Fruit fly (Drosophila melanogaster) whole organism, embryonic: ENCODE results near the gene Faa.

Source experiments
- Atf6 ChIP-seq: fragments of 200-800 bp; sonication (Bioruptor generic); IDR thresholded peaks from 2 replicates; pipeline ENCODE4 v1.3.6; 2022; ENCODE audit warnings: missing biosample characterization, missing genetic modification characterization
- CG10431 ChIP-seq: fragments of 200-800 bp; sonication (Bioruptor generic); optimal IDR thresholded peaks from 3 replicates; lab custom pipeline; 2018; ENCODE audit warnings: missing biosample characterization, mild to moderate bottlenecking, missing genetic modification characterization
- CG10543 ChIP-seq: fragments of 200-800 bp; sonication (Bioruptor generic); optimal IDR thresholded peaks from 3 replicates; lab custom pipeline; 2017; ENCODE audit warnings: missing biosample characterization, mild to moderate bottlenecking, missing genetic modification characterization, moderate library complexity
- CG10979 ChIP-seq: fragments of 200-800 bp; sonication (Bioruptor generic); optimal IDR thresholded peaks from 2 replicates; lab custom pipeline; 2018; ENCODE audit warnings: missing biosample characterization, mild to moderate bottlenecking, missing genetic modification characterization, moderate library complexity
- CG11695 ChIP-seq: fragments of 200-800 bp; sonication (Bioruptor generic); IDR thresholded peaks from 3 replicates; pipeline ENCODE4 v1.3.6; 2022; ENCODE audit warnings: missing biosample characterization, missing genetic modification characterization
- CG12071 ChIP-seq: fragments of 200-800 bp; sonication (Bioruptor generic); optimal IDR thresholded peaks from 3 replicates; lab custom pipeline; 2018; ENCODE audit warnings: missing biosample characterization, mild to moderate bottlenecking, missing genetic modification characterization
- CG12299 ChIP-seq: fragments of 200-800 bp; sonication (Bioruptor generic); optimal IDR thresholded peaks from 2 replicates; lab custom pipeline; 2018; ENCODE audit warnings: missing biosample characterization, mild to moderate bottlenecking, missing genetic modification characterization
- CG13287 ChIP-seq: fragments of 200-800 bp; sonication (Bioruptor generic); IDR thresholded peaks from 2 replicates; pipeline ENCODE4 v1.3.6; 2022; ENCODE audit warnings: missing biosample characterization, missing genetic modification characterization; ENCODE audit not compliant: partially characterized antibody
- CG15073 ChIP-seq: fragments of 200-800 bp; sonication (Bioruptor generic); optimal IDR thresholded peaks from 2 replicates; lab custom pipeline; 2016; ENCODE audit warnings: missing biosample characterization, missing genetic modification characterization
- CG15479 ChIP-seq: fragments of 200-800 bp; sonication (Bioruptor generic); optimal IDR thresholded peaks from 3 replicates; lab custom pipeline; 2019; ENCODE audit warnings: missing biosample characterization, mild to moderate bottlenecking, missing genetic modification characterization, moderate library complexity
- CG15601 ChIP-seq: fragments of 200-800 bp; sonication (Bioruptor generic); optimal IDR thresholded peaks from 3 replicates; lab custom pipeline; 2019; ENCODE audit warnings: missing biosample characterization, mild to moderate bottlenecking, missing genetic modification characterization, moderate library complexity
- CG16815 ChIP-seq: fragments of 200-800 bp; sonication (Bioruptor generic); optimal IDR thresholded peaks from 3 replicates; lab custom pipeline; 2017; ENCODE audit warnings: missing biosample characterization, mild to moderate bottlenecking, missing genetic modification characterization
- CG17328 ChIP-seq: fragments of 200-800 bp; sonication (Bioruptor generic); IDR thresholded peaks from 2 replicates; pipeline ENCODE4 v1.3.6; 2022; ENCODE audit warnings: missing biosample characterization, missing genetic modification characterization
- CG2120 ChIP-seq: fragments of 200-800 bp; sonication (Bioruptor generic); optimal IDR thresholded peaks from 3 replicates; lab custom pipeline; 2016; ENCODE audit warnings: missing biosample characterization, missing genetic modification characterization
- CG2889 ChIP-seq: fragments of 200-800 bp; sonication (Bioruptor generic); IDR thresholded peaks from 3 replicates; pipeline ENCODE4 v1.3.6; 2022; ENCODE audit warnings: missing biosample characterization, missing genetic modification characterization
- CG31224 ChIP-seq: fragments of 200-800 bp; sonication (Bioruptor generic); IDR thresholded peaks from 2 replicates; pipeline ENCODE4 v1.3.6; 2022; ENCODE audit warnings: missing biosample characterization, missing genetic modification characterization
- CG34224 ChIP-seq: fragments of 200-800 bp; sonication (Bioruptor generic); IDR thresholded peaks from 3 replicates; pipeline ENCODE4 v1.3.6; 2022; ENCODE audit warnings: missing biosample characterization, missing genetic modification characterization; ENCODE audit not compliant: partially characterized antibody
- CG3838 ChIP-seq: fragments of 200-800 bp; sonication (Bioruptor generic); optimal IDR thresholded peaks from 3 replicates; lab custom pipeline; 2016; ENCODE audit warnings: missing biosample characterization, missing genetic modification characterization
- CG6765 ChIP-seq: fragments of 200-800 bp; sonication (Bioruptor generic); optimal IDR thresholded peaks from 3 replicates; lab custom pipeline; 2017; ENCODE audit warnings: missing biosample characterization, mild to moderate bottlenecking, missing genetic modification characterization
- CG7372 ChIP-seq: fragments of 200-800 bp; sonication (Bioruptor generic); IDR thresholded peaks from 2 replicates; pipeline ENCODE4 v1.3.6; 2022; ENCODE audit warnings: missing biosample characterization, missing genetic modification characterization
- CG7556 ChIP-seq: fragments of 200-800 bp; sonication (Bioruptor generic); optimal IDR thresholded peaks from 2 replicates; lab custom pipeline; 2017; ENCODE audit warnings: missing biosample characterization, mild to moderate bottlenecking, missing genetic modification characterization
- CG9215 ChIP-seq: fragments of 200-800 bp; sonication (Bioruptor generic); IDR thresholded peaks from 2 replicates; pipeline ENCODE4 v1.3.6; 2022; ENCODE audit warnings: missing biosample characterization, missing genetic modification characterization
- CG9609 ChIP-seq: fragments of 200-800 bp; sonication (Bioruptor generic); optimal IDR thresholded peaks from 3 replicates; lab custom pipeline; 2016; ENCODE audit warnings: missing biosample characterization, missing genetic modification characterization
- D19B ChIP-seq: fragments of 200-800 bp; sonication (Bioruptor generic); optimal IDR thresholded peaks from 2 replicates; lab custom pipeline; 2017; ENCODE audit warnings: missing biosample characterization, mild to moderate bottlenecking, missing genetic modification characterization
- Ets97D ChIP-seq: fragments of 200-800 bp; sonication (Bioruptor generic); optimal IDR thresholded peaks from 3 replicates; lab custom pipeline; 2016; ENCODE audit warnings: missing biosample characterization, missing genetic modification characterization
- HLH4C ChIP-seq: fragments of 200-800 bp; sonication (Bioruptor generic); IDR thresholded peaks from 3 replicates; pipeline ENCODE4 v1.3.6; 2022; ENCODE audit warnings: missing biosample characterization, missing genetic modification characterization; ENCODE audit not compliant: partially characterized antibody
- Hr51 ChIP-seq, 2 experiments: fragments of 200-800 bp; sonication (Bioruptor generic); optimal IDR thresholded peaks; 2 replicates in 1 of 2; 3 replicates in 1 of 2; lab custom pipeline; 2016 to 2018; ENCODE audit warnings: missing biosample characterization in 2 of 2, missing genetic modification characterization in 2 of 2, mild to moderate bottlenecking in 1 of 2, moderate library complexity in 1 of 2
- NC2α ChIP-seq: fragments of 200-800 bp; sonication (Bioruptor generic); optimal IDR thresholded peaks from 2 replicates; lab custom pipeline; 2016; ENCODE audit warnings: missing biosample characterization, missing genetic modification characterization
- NfI ChIP-seq: fragments of 200-800 bp; sonication (Bioruptor generic); optimal IDR thresholded peaks from 3 replicates; lab custom pipeline; 2018; ENCODE audit warnings: missing biosample characterization, mild to moderate bottlenecking, missing genetic modification characterization, moderate library complexity
- Sry-δ ChIP-seq: fragments of 200-800 bp; sonication (Bioruptor generic); optimal IDR thresholded peaks from 2 replicates; lab custom pipeline; 2016; ENCODE audit warnings: missing biosample characterization, missing genetic modification characterization
- Tbp ChIP-seq: fragments of >200 bp; optimal IDR thresholded peaks from 2 replicates; lab custom pipeline; 2018; ENCODE audit warnings: missing biosample characterization, missing genetic modification characterization
- Usf ChIP-seq: fragments of 200-800 bp; sonication (Bioruptor generic); optimal IDR thresholded peaks from 2 replicates; lab custom pipeline; 2017; ENCODE audit warnings: missing genotype, missing biosample characterization, missing genetic modification characterization
- chif ChIP-seq, 2 experiments: fragments of 200-800 bp; sonication (Bioruptor generic); optimal IDR thresholded peaks; 3 replicates each; lab custom pipeline; 2016; ENCODE audit warnings: missing biosample characterization in 2 of 2, missing genetic modification characterization in 2 of 2
- corto ChIP-seq: fragments of 200-800 bp; sonication (Bioruptor generic); optimal IDR thresholded peaks from 2 replicates; lab custom pipeline; 2016; ENCODE audit warnings: missing biosample characterization, mild to moderate bottlenecking, missing genetic modification characterization, moderate library complexity
- dmrt11E ChIP-seq: fragments of 200-800 bp; sonication (Bioruptor generic); optimal IDR thresholded peaks from 3 replicates; lab custom pipeline; 2018; ENCODE audit warnings: missing biosample characterization, mild to moderate bottlenecking, missing genetic modification characterization, moderate library complexity
- fu2 ChIP-seq: fragments of 200-800 bp; sonication (Bioruptor generic); optimal IDR thresholded peaks from 2 replicates; lab custom pipeline; 2016; ENCODE audit warnings: missing biosample characterization, missing genetic modification characterization
- grn ChIP-seq: fragments of 200-800 bp; sonication (Bioruptor generic); optimal IDR thresholded peaks from 3 replicates; lab custom pipeline; 2017; ENCODE audit warnings: missing biosample characterization, missing genetic modification characterization
- ham ChIP-seq: fragments of 200-800 bp; sonication (Bioruptor generic); IDR thresholded peaks from 2 replicates; pipeline ENCODE4 v1.3.6; 2022; ENCODE audit warnings: missing biosample characterization, missing genetic modification characterization
- insv ChIP-seq, 2 experiments: fragments of 200-800 bp; sonication (Bioruptor generic); optimal IDR thresholded peaks; 3 replicates each; lab custom pipeline; 2016 to 2018; ENCODE audit warnings: missing biosample characterization in 2 of 2, missing genetic modification characterization in 2 of 2
- jigr1 ChIP-seq: fragments of 200-800 bp; sonication (Bioruptor generic); IDR thresholded peaks from 3 replicates; pipeline ENCODE4 v1.3.6; 2022; ENCODE audit warnings: missing biosample characterization, missing genetic modification characterization
- jing ChIP-seq: fragments of 200-800 bp; sonication (Bioruptor generic); optimal IDR thresholded peaks from 2 replicates; lab custom pipeline; 2018; ENCODE audit warnings: missing biosample characterization, mild to moderate bottlenecking, missing genetic modification characterization
- peb ChIP-seq: fragments of 200-800 bp; sonication (Bioruptor generic); IDR thresholded peaks from 2 replicates; pipeline ENCODE4 v1.3.6; 2022; ENCODE audit warnings: missing biosample characterization, missing genetic modification characterization
- pita ChIP-seq: fragments of 200-800 bp; sonication (Bioruptor generic); optimal IDR thresholded peaks from 2 replicates; lab custom pipeline; 2017; ENCODE audit warnings: missing biosample characterization, mild to moderate bottlenecking, missing genetic modification characterization
- row ChIP-seq: fragments of 200-800 bp; sonication (Bioruptor generic); IDR thresholded peaks from 3 replicates; pipeline ENCODE4 v1.3.6; 2022; ENCODE audit warnings: missing biosample characterization, missing genetic modification characterization
- sc ChIP-seq, 3 experiments: fragments of >200 bp in 2 of 3; fragments of 200-800 bp in 1 of 3; sonication (Bioruptor generic) in 1 of 3; optimal IDR thresholded peaks; 2 replicates in 2 of 3; 3 replicates in 1 of 3; lab custom pipeline; 2017; ENCODE audit warnings: mild to moderate bottlenecking in 1 of 3, missing biosample characterization in 1 of 3, missing genetic modification characterization in 1 of 3, missing genetic modification reagents in 1 of 3
- shn ChIP-seq: fragments of 200-800 bp; sonication (Bioruptor generic); optimal IDR thresholded peaks from 3 replicates; lab custom pipeline; 2016; ENCODE audit warnings: missing biosample characterization, missing genetic modification characterization
- sob ChIP-seq: fragments of 200-800 bp; sonication (Bioruptor generic); IDR thresholded peaks from 2 replicates; pipeline ENCODE4 v1.3.6; 2022; ENCODE audit warnings: missing biosample characterization, missing genetic modification characterization
- ssp ChIP-seq: fragments of 200-800 bp; sonication (Bioruptor generic); IDR thresholded peaks from 2 replicates; pipeline ENCODE4 v1.3.6; 2022; ENCODE audit warnings: missing biosample characterization, missing genetic modification characterization
- z ChIP-seq: fragments of 200-800 bp; sonication (Bioruptor generic); IDR thresholded peaks from 3 replicates; pipeline ENCODE4 v1.3.6; 2022; ENCODE audit warnings: missing biosample characterization, missing genetic modification characterization

Faa gene

DNA sequence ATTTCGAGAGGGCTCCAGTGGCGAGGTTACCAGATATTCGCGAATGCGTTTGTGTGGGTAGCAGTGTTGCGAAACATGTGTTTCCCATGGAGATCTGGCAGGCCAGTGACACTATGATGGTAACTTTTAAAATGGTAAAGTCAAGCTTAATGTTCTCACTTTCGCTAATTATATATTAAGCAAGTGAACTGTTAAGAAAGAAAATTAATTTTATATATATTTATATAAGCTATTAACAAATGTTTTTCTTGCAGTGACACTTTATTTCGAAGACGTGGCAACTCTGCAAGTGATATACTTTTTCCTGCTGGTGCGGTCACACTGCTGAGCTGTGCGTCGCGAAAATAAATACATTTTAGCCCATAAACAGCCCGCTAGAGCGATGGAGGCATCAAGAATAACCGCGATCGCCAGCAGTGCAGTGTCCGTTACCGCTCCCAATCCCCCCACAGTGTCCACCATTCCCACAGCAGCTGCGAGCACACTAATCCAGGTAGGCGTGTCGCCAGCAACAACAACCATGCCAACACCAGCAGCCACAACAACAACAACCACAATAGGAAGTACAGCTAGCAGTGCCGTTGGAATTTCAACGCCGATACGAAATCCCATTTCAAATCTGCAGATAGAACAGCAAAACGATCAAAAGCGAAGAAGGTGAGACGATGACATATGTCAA, 33.4 kb downstream of the Faa start, which contains the start of the genes CG11593 and Rcd5 (continued):
- TF ChIP-seq Tbp (GFP tag; lab: Kevin White, UChicago) (no peak), CG11695 (GFP tag; lab: Robert Waterston, UW) (no peak; the same call in 2 of the 3 replicates), CG2889 (GFP tag; lab: Robert Waterston, UW) (peak; percentile 81), jing (no peak), CG7372 (GFP tag; lab: Robert Waterston, UW) (peak; percentile 79), jigr1 (GFP tag; lab: Robert Waterston, UW) (peak; percentile 63; the same call in 1 of the 3 replicates), NC2α (GFP tag; lab: Kevin White, UChicago) (no peak), row (GFP tag; lab: Robert Waterston, UW) (peak; percentile 94), CG34224 (GFP tag; lab: Robert Waterston, UW) (0 out of 3 replicates have a peak, but pooled peaks have one; percentile 14), peb (GFP tag; lab: Robert Waterston, UW) (no peak; the same call in 1 of the 2 replicates), CG2120 (GFP tag; lab: Kevin White, UChicago) (no peak), ssp (GFP tag; lab: Robert Waterston, UW) (peak; percentile 80), CG17328 (GFP tag; lab: Robert Waterston, UW) (peak; percentile 45; the same call in 1 of the 2 replicates), shn (GFP tag; lab: Kevin White, UChicago) (no peak), CG31224 (GFP tag; lab: Robert Waterston, UW) (peak; percentile 75), CG6765 (GFP tag; lab: Kevin White, UChicago) (no peak), CG13287 (GFP tag; lab: Robert Waterston, UW) (peak; percentile 38), NfI (no peak), CG10979 (tag; lab: Kevin White, UChicago) (peak; percentile 48), CG15479 (GFP tag; lab: Kevin White, UChicago) (peak; percentile 25), chif (GFP tag; optimal IDR thresholded peaks at IDR 0.05; lab: Kevin White, UChicago) (no peak), HLH4C (GFP tag; lab: Robert Waterston, UW) (peak; percentile 45; the same call in 1 of the 3 replicates), Usf (GFP tag; lab: Kevin White, UChicago) (peak; percentile 50), sc (optimal IDR thresholded peaks at IDR 0.05; lab: Kevin White, UChicago) (no peak), sc (GFP tag; optimal IDR thresholded peaks at IDR 0.05; lab: Kevin White, UChicago) (peak; percentile 31), grn (GFP tag; lab: Kevin White, UChicago) (no peak), CG9215 (peak; percentile 86), Ets97D (GFP tag; lab: Kevin White, UChicago) (peak; percentile 25), CG16815 (peak; percentile 48), pita (no peak), corto (no peak), sob (GFP tag; lab: Robert Waterston, UW) (peak; percentile 86), CG12299 (no peak), CG15073 (GFP tag; lab: Kevin White, UChicago) (no peak), CG9609 (GFP tag; lab: Kevin White, UChicago) (peak; percentile 48), CG15601 (tag; lab: Kevin White, UChicago) (no peak), Sry-δ (no peak), CG10543 (GFP tag; lab: Kevin White, UChicago) (no peak), Hr51 (GFP tag; optimal IDR thresholded peaks at IDR 0.05; lab: Kevin White, UChicago) (peak in 1 of 2 experiments; percentile 39), CG10431 (no peak), ham (GFP tag; lab: Robert Waterston, UW) (peak; percentile 59), fu2 (GFP tag; lab: Kevin White, UChicago) (no peak), CG7556 (no peak), insv (GFP tag; optimal IDR thresholded peaks at IDR 0.05; lab: Kevin White, UChicago) (peak in 1 of 2 experiments; percentile 19), D19B (GFP tag; lab: Kevin White, UChicago) (no peak), z (GFP tag; lab: Robert Waterston, UW) (no peak), CG12071 (GFP tag; lab: Kevin White, UChicago) (no peak), CG3838 (no peak), dmrt11E (tag; lab: Kevin White, UChicago) (peak; percentile 65), Atf6 (peak; percentile 62)
